Worm (Caenorhabditis elegans): Measurements from ENCODE around the gene T28D9.16.

Gene T28D9.16

DNA sequence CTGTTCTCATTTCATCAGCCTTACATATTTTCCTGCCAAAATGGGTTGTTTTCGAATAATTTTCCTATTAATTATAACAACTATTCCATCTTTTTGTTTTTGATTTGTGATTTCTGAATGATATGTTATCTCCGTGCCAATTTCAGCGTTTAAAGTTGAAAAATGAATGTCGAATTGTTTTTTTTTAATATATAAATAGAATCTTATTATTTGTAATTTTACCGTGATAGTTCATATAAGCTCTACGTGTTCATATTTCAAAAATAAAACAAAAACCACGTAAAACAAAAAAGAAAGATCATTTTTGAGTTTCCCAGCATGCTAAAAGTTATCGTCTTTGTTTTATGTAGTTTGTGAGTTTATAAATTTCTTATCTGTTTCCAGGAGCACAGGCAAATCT, 31.8 kb upstream of the T28D9.16 start, which contains the start of gene K06A1.2:
K06A1.2 (plus strand) TSS at position 301 of the 400 bp plus-strand sequence.
- no peak for TF ChIP-seq hlh-4 (tag; optimal IDR thresholded peaks at IDR 0.05)
- TF ChIP-seq lin-13 (GFP tag; optimal IDR thresholded peaks at IDR 0.05) = no peak
- no peak for TF ChIP-seq efl-1 (optimal IDR thresholded peaks at IDR 0.05)
- no peak for TF ChIP-seq efl-1 (GFP tag; optimal IDR thresholded peaks at IDR 0.05 in 1 of 2)
- no peak for TF ChIP-seq fkh-8 (tag; optimal IDR thresholded peaks at IDR 0.05)
- TF ChIP-seq lir-3 (tag; optimal IDR thresholded peaks at IDR 0.05; ENCODE audit: poor library complexity) = no peak
- no peak for TF ChIP-seq F16B12.6 (tag; optimal IDR thresholded peaks at IDR 0.05)
- TF ChIP-seq unc-98 (GFP tag; IDR thresholded peaks at IDR 0.05) = no peak
- TF ChIP-seq lin-39 (tag; optimal IDR thresholded peaks at IDR 0.05) = no peak
- no peak for TF ChIP-seq dsc-1 (tag; optimal IDR thresholded peaks at IDR 0.05)
- TF ChIP-seq snu-23 (GFP tag; optimal IDR thresholded peaks at IDR 0.05) = no peak
- no peak for TF ChIP-seq lin-35 (GFP tag; optimal IDR thresholded peaks at IDR 0.05)
- TF ChIP-seq aha-1 (tag; optimal IDR thresholded peaks at IDR 0.05) = no peak
- no peak for TF ChIP-seq ztf-4 (tag; optimal IDR thresholded peaks at IDR 0.05)
- TF ChIP-seq nhr-237 (tag; optimal IDR thresholded peaks at IDR 0.05) = no peak
- no peak for TF ChIP-seq lsy-2 (tag; optimal IDR thresholded peaks at IDR 0.05)
- no peak for TF ChIP-seq ceh-8 (GFP tag; optimal IDR thresholded peaks at IDR 0.05)

DNA sequence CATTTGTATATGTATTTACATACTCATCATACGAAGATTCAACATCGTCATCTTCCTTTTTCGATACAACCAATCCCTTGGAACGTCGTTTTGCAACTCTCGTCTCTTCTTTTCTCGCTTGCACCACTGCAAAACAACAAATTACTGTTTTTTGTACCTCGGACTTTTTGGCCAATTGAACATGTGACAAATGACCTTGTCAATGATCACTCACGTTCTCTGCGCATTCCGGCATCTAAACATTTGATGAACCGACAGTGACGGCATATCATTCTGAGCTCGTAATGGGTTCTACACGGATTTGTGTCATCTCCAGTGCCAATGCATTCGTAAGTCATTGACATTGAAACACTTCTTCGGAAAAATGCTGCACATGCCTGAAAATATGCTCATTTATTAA, 27.3 kb upstream of the T28D9.16 start:
- no peak for TF ChIP-seq unc-98 (GFP tag; IDR thresholded peaks at IDR 0.05)
- TF ChIP-seq aly-2 (tag; optimal IDR thresholded peaks at IDR 0.05) = no peak
- no peak for TF ChIP-seq dsc-1 (tag; optimal IDR thresholded peaks at IDR 0.05)
- no peak for TF ChIP-seq pqm-1 (tag; optimal IDR thresholded peaks at IDR 0.05)
- no peak for TF ChIP-seq ceh-63 (GFP tag; optimal IDR thresholded peaks at IDR 0.05)
- TF ChIP-seq jun-1 (tag; optimal IDR thresholded peaks at IDR 0.05) = no peak
- TF ChIP-seq ama-1 (optimal IDR thresholded peaks at IDR 0.05) = no peak
- TF ChIP-seq efl-1 (optimal IDR thresholded peaks at IDR 0.05) = no peak
- TF ChIP-seq efl-1 (GFP tag; optimal IDR thresholded peaks at IDR 0.05 in 1 of 2) = no peak
- no peak for TF ChIP-seq F16B12.6 (tag; optimal IDR thresholded peaks at IDR 0.05)
- no peak for TF ChIP-seq nhr-76 (tag; optimal IDR thresholded peaks at IDR 0.05)
- no peak for TF ChIP-seq egl-13 (tag; optimal IDR thresholded peaks at IDR 0.05)
- no peak for TF ChIP-seq nhr-11 (tag; optimal IDR thresholded peaks at IDR 0.05)
- no peak for TF ChIP-seq mef-2 (tag; optimal IDR thresholded peaks at IDR 0.05)
- no peak for TF ChIP-seq nhr-47 (tag; optimal IDR thresholded peaks at IDR 0.05)
- no peak for TF ChIP-seq mep-1 (tag; optimal IDR thresholded peaks at IDR 0.05)
- TF ChIP-seq nhr-20 (tag; optimal IDR thresholded peaks at IDR 0.05) = peak; percentile 28
- peak in 1 of 2 experiments; percentile 58 for TF ChIP-seq mdl-1 (tag; optimal IDR thresholded peaks at IDR 0.05)
- no peak for TF ChIP-seq lin-15B (tag; optimal IDR thresholded peaks at IDR 0.05)
- TF ChIP-seq fkh-10 (GFP tag; optimal IDR thresholded peaks at IDR 0.05) = no peak
- TF ChIP-seq lir-3 (tag; optimal IDR thresholded peaks at IDR 0.05; ENCODE audit: poor library complexity) = no peak
- no peak for TF ChIP-seq nhr-28 (tag; optimal IDR thresholded peaks at IDR 0.05)
- no peak for TF ChIP-seq unc-86 (tag; optimal IDR thresholded peaks at IDR 0.05)
- TF ChIP-seq lin-35 (GFP tag; optimal IDR thresholded peaks at IDR 0.05) = peak in 1 of 2 experiments; percentile 33
- no peak for TF ChIP-seq lin-13 (GFP tag; optimal IDR thresholded peaks at IDR 0.05)
- no peak for TF ChIP-seq dpl-1 (GFP tag; optimal IDR thresholded peaks at IDR 0.05)
- TF ChIP-seq elt-3 (tag; optimal IDR thresholded peaks at IDR 0.05) = peak in 2 of 6 experiments; percentile 43 to 75
- no peak for TF ChIP-seq hlh-17 (GFP tag; optimal IDR thresholded peaks at IDR 0.05; ENCODE audit: borderline replicate concordance)
- TF ChIP-seq ztf-11 (tag; optimal IDR thresholded peaks at IDR 0.05) = no peak
- no peak for TF ChIP-seq unc-62 (GFP tag; optimal IDR thresholded peaks at IDR 0.05)
- TF ChIP-seq pax-3 (tag; optimal IDR thresholded peaks at IDR 0.05) = no peak
- TF ChIP-seq irx-1 (tag; optimal IDR thresholded peaks at IDR 0.05) = no peak
- TF ChIP-seq elt-2 (tag; optimal IDR thresholded peaks at IDR 0.05) = no peak
- TF ChIP-seq egl-27 (tag; optimal IDR thresholded peaks at IDR 0.05) = no peak
- no peak for TF ChIP-seq fos-1 (tag; optimal IDR thresholded peaks at IDR 0.05)
- TF ChIP-seq hpl-2 (GFP tag; optimal IDR thresholded peaks at IDR 0.05) = no peak
- no peak for TF ChIP-seq snpc-4 (tag; optimal IDR thresholded peaks at IDR 0.05)
- no peak for TF ChIP-seq ztf-4 (tag; optimal IDR thresholded peaks at IDR 0.05)
- TF ChIP-seq nhr-90 (tag; optimal IDR thresholded peaks at IDR 0.05; ENCODE audit: poor library complexity) = no peak
- TF ChIP-seq nhr-71 (tag; optimal IDR thresholded peaks at IDR 0.05) = peak; percentile 1
- TF ChIP-seq sup-37 (GFP tag; optimal IDR thresholded peaks at IDR 0.05) = no peak
- TF ChIP-seq C34B4.2 (tag; optimal IDR thresholded peaks at IDR 0.05) = no peak
- TF ChIP-seq nhr-77 (tag; optimal IDR thresholded peaks at IDR 0.05) = no peak

Measured in whole organism, L1 larva.